Worm (Caenorhabditis elegans) whole organism, L3 larva: ENCODE measurements around the gene fbxa-118.
A peak's percentile ranks its signal among the peaks of the same experiment; 100 is the strongest.

Experiments used
- aly-2 ChIP-seq: fragments of 150-350 bp; optimal IDR thresholded peaks from 2 replicates; lab custom pipeline; 2014; ENCODE audit warnings: missing biosample characterization, missing genetic modification characterization
- ama-1 ChIP-seq: fragments of 150-350 bp; optimal IDR thresholded peaks from 2 replicates; lab custom pipeline; 2018
- ceh-16 ChIP-seq: sonication (generic microtip); optimal IDR thresholded peaks from 2 replicates; lab custom pipeline; 2017; ENCODE audit warnings: missing biosample characterization, missing genetic modification characterization
- ceh-28 ChIP-seq: fragments of 150-350 bp; optimal IDR thresholded peaks from 2 replicates; lab custom pipeline; 2014; ENCODE audit warnings: missing biosample characterization, missing genetic modification reagents, missing genetic modification characterization
- ceh-82 ChIP-seq: fragments of 150-350 bp; optimal IDR thresholded peaks from 2 replicates; lab custom pipeline; 2014; ENCODE audit warnings: missing biosample characterization, missing genetic modification characterization
- ceh-9 ChIP-seq: sonication (generic microtip); optimal IDR thresholded peaks from 2 replicates; lab custom pipeline; 2018; ENCODE audit warnings: missing biosample characterization, missing genetic modification characterization
- daf-12 ChIP-seq: fragments of 150-350 bp; optimal IDR thresholded peaks from 2 replicates; lab custom pipeline; 2014; ENCODE audit warnings: missing biosample characterization, missing genetic modification reagents, missing genetic modification characterization
- egl-27 ChIP-seq: sonication (generic microtip); optimal IDR thresholded peaks from 4 replicates; lab custom pipeline; 2017; ENCODE audit warnings: missing biosample characterization, missing genetic modification reagents, missing genetic modification characterization
- egl-5 ChIP-seq: fragments of 150-350 bp; optimal IDR thresholded peaks from 2 replicates; lab custom pipeline; 2017; ENCODE audit warnings: missing biosample characterization, missing genetic modification reagents, missing genetic modification characterization, inconsistent platforms
- elt-1 ChIP-seq: fragments of 150-350 bp; optimal IDR thresholded peaks from 2 replicates; lab custom pipeline; 2014; ENCODE audit warnings: missing biosample characterization, missing genetic modification characterization
- elt-2 ChIP-seq: sonication (generic microtip); optimal IDR thresholded peaks from 2 replicates; lab custom pipeline; 2016; ENCODE audit warnings: missing genetic modification reagents, mild to moderate bottlenecking, missing genetic modification characterization, missing compliant biosample characterization
- eor-1 ChIP-seq, 2 experiments: fragments of 150-350 bp; optimal IDR thresholded peaks; 2 replicates each; lab custom pipeline; 2014 to 2018; ENCODE audit warnings: missing biosample characterization in 2 of 2, missing genetic modification characterization in 2 of 2
- fkh-10 ChIP-seq: sonication (generic microtip); optimal IDR thresholded peaks from 2 replicates; lab custom pipeline; 2017; ENCODE audit warnings: missing biosample characterization, missing genetic modification reagents, missing genetic modification characterization
- fkh-2 ChIP-seq: fragments of 150-350 bp; optimal IDR thresholded peaks from 2 replicates; lab custom pipeline; 2014; ENCODE audit warnings: missing biosample characterization, missing genetic modification reagents, missing genetic modification characterization
- fos-1 ChIP-seq: fragments of 150-350 bp; optimal IDR thresholded peaks from 2 replicates; lab custom pipeline; 2014; ENCODE audit warnings: missing biosample characterization, missing genetic modification characterization
- hmg-11 ChIP-seq: sonication (generic microtip); optimal IDR thresholded peaks from 2 replicates; lab custom pipeline; 2016; ENCODE audit warnings: missing genetic modification characterization, missing compliant biosample characterization
- lin-15B ChIP-seq: fragments of 150-350 bp; optimal IDR thresholded peaks from 2 replicates; lab custom pipeline; 2014; ENCODE audit warnings: missing biosample characterization, missing genetic modification characterization
- lin-39 ChIP-seq: fragments of 150-350 bp; optimal IDR thresholded peaks from 2 replicates; lab custom pipeline; 2018; ENCODE audit warnings: missing biosample characterization, missing genetic modification reagents, missing genetic modification characterization
- lsy-12 ChIP-seq: sonication (generic microtip); optimal IDR thresholded peaks from 2 replicates; lab custom pipeline; 2016; ENCODE audit warnings: mild to moderate bottlenecking, missing genetic modification characterization, missing compliant biosample characterization
- mml-1 ChIP-seq: fragments of 150-350 bp; sonication (generic microtip); optimal IDR thresholded peaks from 3 replicates; lab custom pipeline; 2014; ENCODE audit warnings: missing biosample characterization, missing genetic modification characterization
- nhr-11 ChIP-seq: fragments of 150-350 bp; optimal IDR thresholded peaks from 2 replicates; lab custom pipeline; 2014; ENCODE audit warnings: missing biosample characterization, missing genetic modification characterization
- nhr-23 ChIP-seq: fragments of 150-350 bp; optimal IDR thresholded peaks from 2 replicates; lab custom pipeline; 2014; ENCODE audit warnings: missing biosample characterization, missing genetic modification reagents, missing genetic modification characterization
- nhr-237 ChIP-seq: fragments of 150-350 bp; optimal IDR thresholded peaks from 2 replicates; lab custom pipeline; 2014; ENCODE audit warnings: missing biosample characterization, missing genetic modification characterization
- nhr-25 ChIP-seq: sonication (generic microtip); optimal IDR thresholded peaks from 2 replicates; lab custom pipeline; 2017; ENCODE audit warnings: missing biosample characterization, missing genetic modification characterization
- nhr-28 ChIP-seq: fragments of 150-350 bp; optimal IDR thresholded peaks from 2 replicates; lab custom pipeline; 2014; ENCODE audit warnings: missing biosample characterization, missing genetic modification characterization
- nhr-67 ChIP-seq: fragments of 150-350 bp; optimal IDR thresholded peaks from 2 replicates; lab custom pipeline; 2014; ENCODE audit warnings: missing biosample characterization, missing genetic modification characterization
- nhr-76 ChIP-seq: fragments of 150-350 bp; sonication (generic microtip); optimal IDR thresholded peaks from 5 replicates; lab custom pipeline; 2014; ENCODE audit warnings: missing biosample characterization, missing genetic modification characterization
- nhr-77 ChIP-seq: fragments of 150-350 bp; optimal IDR thresholded peaks from 2 replicates; lab custom pipeline; 2014; ENCODE audit warnings: missing biosample characterization, missing genetic modification characterization
- pha-4 ChIP-seq: fragments of 150-350 bp; optimal IDR thresholded peaks from 2 replicates; lab custom pipeline; 2014; ENCODE audit warnings: missing biosample characterization, missing genetic modification reagents, missing genetic modification characterization
- pqm-1 ChIP-seq: fragments of 150-350 bp; optimal IDR thresholded peaks from 2 replicates; lab custom pipeline; 2017; ENCODE audit warnings: missing biosample characterization, missing genetic modification characterization, inconsistent platforms
- sea-2 ChIP-seq: fragments of 150-350 bp; sonication (generic microtip); optimal IDR thresholded peaks from 4 replicates; lab custom pipeline; 2014; ENCODE audit warnings: missing biosample characterization, missing genetic modification reagents, missing genetic modification characterization
- snpc-4 ChIP-seq: fragments of 150-350 bp; optimal IDR thresholded peaks from 2 replicates; lab custom pipeline; 2014; ENCODE audit warnings: missing biosample characterization, missing genetic modification characterization
- unc-39 ChIP-seq: sonication (generic microtip); optimal IDR thresholded peaks from 4 replicates; lab custom pipeline; 2017; ENCODE audit warnings: missing biosample characterization, missing genetic modification characterization
- ztf-11 ChIP-seq: fragments of 150-350 bp; optimal IDR thresholded peaks from 2 replicates; lab custom pipeline; 2014; ENCODE audit warnings: missing biosample characterization, missing genetic modification characterization
- ztf-4 ChIP-seq: fragments of 150-350 bp; optimal IDR thresholded peaks from 2 replicates; lab custom pipeline; 2014; ENCODE audit warnings: missing biosample characterization, missing genetic modification characterization

Gene fbxa-118

DNA sequence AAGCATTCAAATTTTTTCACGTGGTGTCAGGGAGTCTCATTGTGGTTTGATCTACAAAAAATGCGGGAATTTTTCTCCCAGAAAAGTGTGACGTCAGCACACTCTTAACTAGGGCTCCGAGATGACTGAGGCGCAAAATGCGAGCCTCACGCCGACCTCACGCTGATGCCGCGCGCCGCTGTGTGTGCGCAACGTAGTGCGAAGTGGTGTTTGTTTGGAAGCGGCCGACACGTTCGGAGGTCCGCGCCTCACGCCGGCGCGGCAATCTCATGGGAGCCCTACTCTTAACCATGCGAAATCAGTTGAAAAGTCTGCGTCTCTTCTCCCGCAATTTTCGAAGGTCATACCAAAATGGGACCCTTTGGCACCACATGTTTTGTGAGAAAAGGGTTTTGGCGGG is 13.1 kb upstream of the fbxa-118 start:
- TF ChIP-seq egl-27 (tag; lab: Kevin White, UChicago) (no peak), ceh-82 (tag; lab: Kevin White, UChicago) (no peak), ceh-9 (tag; lab: Kevin White, UChicago) (no peak), aly-2 (no peak), lin-15B (no peak), fos-1 (no peak), ztf-11 (no peak), hmg-11 (tag; lab: Kevin White, UChicago) (no peak), elt-2 (tag; lab: Kevin White, UChicago) (no peak), eor-1 (tag; optimal IDR thresholded peaks at IDR 0.05; lab: Kevin White, UChicago) (no peak)

DNA sequence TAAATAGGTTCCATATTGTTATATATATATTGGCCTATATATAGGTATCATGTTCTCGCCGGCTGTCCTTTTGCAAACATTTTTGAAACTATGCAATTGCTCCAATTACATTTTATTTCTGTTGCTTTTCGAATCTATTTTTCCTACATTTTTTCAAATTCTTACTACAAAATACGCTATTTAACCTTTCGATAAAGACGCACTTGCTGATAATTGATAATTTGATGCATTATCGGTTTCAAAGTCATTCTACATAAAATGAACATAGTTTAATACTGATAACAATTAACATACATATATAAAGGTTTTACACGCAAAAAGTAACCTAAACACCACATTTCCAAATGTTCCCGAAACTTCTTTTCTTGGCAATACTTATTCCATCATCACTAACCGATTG is 11.2 kb upstream of the fbxa-118 start, which contains the start of gene clec-258:
clec-258 (plus strand) TSS at position 81 of the 400 bp plus-strand sequence.
- no peak for TF ChIP-seq elt-1
- no peak for TF ChIP-seq nhr-77
- no peak for TF ChIP-seq ztf-4 (tag; lab: Kevin White, UChicago)
- TF ChIP-seq daf-12, result no peak
- peak; percentile 51 for TF ChIP-seq pqm-1 (tag; lab: Kevin White, UChicago)
- TF ChIP-seq nhr-11 (tag; lab: Kevin White, UChicago), result no peak
- no peak for TF ChIP-seq lin-39
- TF ChIP-seq elt-2 (tag; lab: Kevin White, UChicago), result peak; percentile 50
- no peak for TF ChIP-seq fos-1
- no peak for TF ChIP-seq unc-39 (tag; lab: Kevin White, UChicago)
- no peak for TF ChIP-seq pha-4 (tag; lab: Kevin White, UChicago)

DNA sequence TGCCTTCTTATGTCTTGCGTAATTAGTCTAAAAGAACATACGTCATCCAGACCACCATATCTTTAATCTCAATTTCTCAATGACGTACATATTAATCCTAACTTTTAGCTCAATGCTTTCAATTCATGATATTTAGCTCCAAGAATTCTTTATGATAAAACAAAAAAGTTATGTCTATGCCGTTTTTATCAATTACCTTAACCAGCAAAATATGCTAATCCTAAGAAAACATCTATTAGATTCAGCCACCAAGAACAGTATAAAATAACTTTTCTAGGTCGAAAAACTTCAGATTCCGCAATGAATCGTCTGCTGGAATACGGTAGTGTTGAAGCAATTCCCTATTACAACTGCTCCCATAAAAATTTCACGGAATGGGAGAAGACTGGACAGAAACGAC is 6.7 kb upstream of the fbxa-118 start, which contains the start of gene srt-45:
srt-45 (plus strand) TSS at position 301 of the 400 bp plus-strand sequence.
- no peak for TF ChIP-seq eor-1 (tag; optimal IDR thresholded peaks at IDR 0.05; lab: Kevin White, UChicago)
- no peak for TF ChIP-seq aly-2
- TF ChIP-seq nhr-28, result no peak
- no peak for TF ChIP-seq pqm-1 (tag; lab: Kevin White, UChicago)
- TF ChIP-seq hmg-11 (tag; lab: Kevin White, UChicago), result no peak
- no peak for TF ChIP-seq sea-2 (GFP tag; lab: Kevin White, UChicago)
- TF ChIP-seq, all 47 proteins: peak for 0

DNA sequence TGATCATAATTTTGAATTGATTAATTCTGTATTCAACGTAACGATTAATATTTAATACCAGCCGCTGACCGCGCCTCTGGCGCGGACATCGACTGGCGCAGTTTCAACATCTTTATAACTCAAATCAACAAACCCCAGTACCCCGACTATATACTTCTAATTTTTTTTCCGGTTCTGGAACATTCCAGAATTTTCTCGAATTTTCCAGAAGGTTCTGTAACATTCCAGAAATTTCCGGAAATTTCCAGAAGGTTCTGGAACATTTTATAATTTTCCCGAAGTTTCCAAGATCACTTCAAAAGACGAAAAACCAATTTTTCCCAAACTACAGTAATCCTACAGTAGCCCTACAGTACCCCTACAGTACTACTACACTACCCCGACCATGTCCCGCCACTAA is 2.1 kb upstream of the fbxa-118 start:
- no peak for TF ChIP-seq nhr-25 (tag; lab: Kevin White, UChicago)
- TF ChIP-seq nhr-237, result no peak
- no peak for TF ChIP-seq nhr-23 (tag; lab: Kevin White, UChicago)
- no peak for TF ChIP-seq hmg-11 (tag; lab: Kevin White, UChicago)
- TF ChIP-seq pha-4 (tag; lab: Kevin White, UChicago), result no peak
- TF ChIP-seq eor-1 (tag; optimal IDR thresholded peaks at IDR 0.05; lab: Kevin White, UChicago), result no peak
- no peak for TF ChIP-seq fkh-10 (GFP tag; lab: Kevin White, UChicago)
- no peak for TF ChIP-seq sea-2 (GFP tag; lab: Kevin White, UChicago)
- TF ChIP-seq elt-2 (tag; lab: Kevin White, UChicago), result no peak
- no peak for TF ChIP-seq nhr-67 (tag; lab: Kevin White, UChicago)
- no peak for TF ChIP-seq fkh-2 (tag; lab: Kevin White, UChicago)
- no peak for TF ChIP-seq ceh-28 (tag; lab: Kevin White, UChicago)

DNA sequence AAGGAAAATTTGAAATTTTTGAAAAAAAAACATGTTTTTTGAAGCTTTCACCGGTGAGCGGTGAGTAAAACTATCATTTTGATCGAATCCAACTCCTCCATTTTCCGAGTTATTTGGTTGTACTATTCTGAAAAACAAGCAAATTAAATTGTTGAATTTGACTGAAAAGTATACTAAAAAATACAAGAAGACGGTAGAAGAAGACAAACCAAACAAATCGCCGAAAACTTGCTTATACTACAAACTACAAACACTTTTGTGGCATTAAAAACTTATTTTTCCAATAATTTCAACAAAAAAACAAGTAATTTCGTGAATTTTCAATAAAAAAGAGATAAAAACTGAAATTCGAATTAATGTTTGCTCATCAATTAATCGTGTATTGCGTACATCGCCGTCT is 1.5 kb upstream of the fbxa-118 start, which contains the start of gene fbxa-194:
fbxa-194 (minus strand) TSS at position 101 of the 400 bp plus-strand sequence.
- TF ChIP-seq snpc-4 (tag; lab: Kevin White, UChicago), result no peak
- TF ChIP-seq nhr-76 (tag; lab: Kevin White, UChicago), result no peak
- TF ChIP-seq elt-2 (tag; lab: Kevin White, UChicago), result no peak
- no peak for TF ChIP-seq ama-1 (lab: Kevin White, UChicago)
- TF ChIP-seq lsy-12 (tag; lab: Kevin White, UChicago), result no peak
- TF ChIP-seq egl-27 (tag; lab: Kevin White, UChicago), result no peak

DNA sequence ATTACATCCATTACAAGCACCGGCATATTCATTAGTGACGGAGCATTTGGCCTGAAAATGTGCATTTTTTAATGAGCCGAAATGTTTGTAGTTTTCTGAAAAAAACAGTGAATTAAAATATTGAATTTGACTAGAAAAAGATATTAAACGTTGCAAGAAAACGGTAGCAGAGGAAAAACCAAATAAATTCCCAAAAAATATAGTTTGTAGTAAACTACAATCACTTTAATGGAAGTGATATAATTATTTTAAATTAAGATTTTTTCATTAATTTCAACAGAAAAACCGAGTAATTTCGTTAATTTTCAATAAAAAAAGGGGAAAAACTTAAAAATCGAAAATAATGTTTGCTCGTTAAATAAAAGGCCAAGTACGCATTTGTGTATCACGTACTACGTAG is 5.5 kb downstream of the fbxa-118 start, which contains the start of gene M162.15:
M162.15 (minus strand) TSS at position 101 of the 400 bp plus-strand sequence.
- TF ChIP-seq ceh-16 (tag; lab: Kevin White, UChicago), result no peak
- no peak for TF ChIP-seq lin-39
- TF ChIP-seq fos-1, result no peak
- no peak for TF ChIP-seq egl-5 (tag; lab: Kevin White, UChicago)
- TF ChIP-seq ama-1 (lab: Kevin White, UChicago), result no peak
- no peak for TF ChIP-seq unc-39 (tag; lab: Kevin White, UChicago)
- no peak for TF ChIP-seq pha-4 (tag; lab: Kevin White, UChicago)
- no peak for TF ChIP-seq eor-1 (tag; optimal IDR thresholded peaks at IDR 0.05; lab: Kevin White, UChicago)
- TF ChIP-seq mml-1, result no peak
